Fruit fly (Drosophila melanogaster): Measurements from ENCODE around the gene comm3.

comm3 gene

DNA sequence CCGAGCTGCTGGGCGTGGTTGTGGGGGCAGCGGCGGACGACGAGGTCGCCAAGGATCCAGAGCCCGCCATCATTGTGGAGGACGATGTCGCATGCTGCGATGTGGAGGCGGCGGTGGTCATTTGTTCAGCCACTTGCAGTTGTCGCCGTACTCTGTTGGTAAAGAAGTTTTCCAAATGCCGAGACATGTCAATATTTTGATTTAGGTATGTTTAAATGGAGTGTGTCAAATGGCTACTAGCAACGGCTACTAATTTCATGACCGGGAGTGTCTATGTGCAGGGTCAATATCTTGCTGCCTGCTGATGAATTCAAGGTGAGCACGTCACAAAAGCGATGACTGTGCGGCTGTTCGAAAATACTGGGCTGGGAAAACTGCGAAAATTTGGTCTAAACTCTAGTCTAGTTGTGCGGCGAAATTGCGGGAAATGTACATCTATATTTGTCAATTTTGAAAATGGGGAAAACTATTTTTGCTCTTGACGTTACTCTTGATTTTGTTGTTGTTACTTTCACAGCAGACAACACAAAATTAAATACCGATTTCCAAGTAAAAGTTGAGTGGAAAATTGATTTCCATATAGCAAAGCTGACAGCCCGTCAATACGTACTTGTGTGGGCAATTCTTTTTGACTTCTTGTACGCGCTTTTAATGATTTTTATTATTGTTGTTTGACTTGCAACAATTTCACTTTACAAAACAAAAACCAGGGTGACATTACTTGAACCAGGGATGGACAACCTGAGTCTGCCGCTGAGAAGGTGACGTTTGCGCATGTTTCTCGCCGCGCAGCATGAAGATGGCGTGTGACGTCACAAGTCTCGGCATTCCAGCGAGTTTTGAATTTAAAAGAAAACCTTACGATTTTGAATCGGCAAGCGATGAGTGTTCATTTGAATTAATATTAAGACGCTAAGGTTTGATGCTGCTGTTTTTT is 59.8 kb downstream of the comm3 start, which contains the start of gene CG7656 (continued):
- TF ChIP-seq seq (GFP tag; IDR thresholded peaks at IDR 0.05) = peak; percentile 53; the same call in 1 of the 2 replicates
- TF ChIP-seq CG7372 (GFP tag; IDR thresholded peaks at IDR 0.05) = peak; percentile 68
- peak; percentile 79 for TF ChIP-seq ind (GFP tag; optimal IDR thresholded peaks at IDR 0.05)
- no peak for TF ChIP-seq hth (optimal IDR thresholded peaks at IDR 0.05)
- peak; percentile 60; the same call in 1 of the 2 replicates for TF ChIP-seq Ada2b (GFP tag; IDR thresholded peaks at IDR 0.05)
- peak; percentile 12; the same call in 1 of the 2 replicates for TF ChIP-seq Scr (GFP tag; IDR thresholded peaks at IDR 0.05; ENCODE audit: partially characterized antibody)
- TF ChIP-seq Max (GFP tag; optimal IDR thresholded peaks at IDR 0.05) = peak; percentile 43
- TF ChIP-seq CG11695 (GFP tag; IDR thresholded peaks at IDR 0.05) = peak; percentile 72; the same call in 2 of the 3 replicates
- TF ChIP-seq CG11093 (GFP tag; IDR thresholded peaks at IDR 0.05) = no peak
- TF ChIP-seq CG7357 (GFP tag; IDR thresholded peaks at IDR 0.05) = no peak
- TF ChIP-seq yki (optimal IDR thresholded peaks at IDR 0.05) = peak; percentile 10
- TF ChIP-seq ranshi (GFP tag; IDR thresholded peaks at IDR 0.05) = peak; percentile 61
- peak; percentile 47 for TF ChIP-seq CG9727 (GFP tag; optimal IDR thresholded peaks at IDR 0.05)
- TF ChIP-seq CG6765 (GFP tag; optimal IDR thresholded peaks at IDR 0.05) = no peak
- peak; percentile 44 for TF ChIP-seq caup (GFP tag; optimal IDR thresholded peaks at IDR 0.05; ENCODE audit: severe bottlenecking)
- peak; percentile 75 for TF ChIP-seq CG30403 (GFP tag; optimal IDR thresholded peaks at IDR 0.05)
- peak in 1 of 2 experiments; percentile 57 for TF ChIP-seq Trl (optimal IDR thresholded peaks at IDR 0.05)
- peak; percentile 93 for TF ChIP-seq Trl (GFP tag; optimal IDR thresholded peaks at IDR 0.05)
- no peak for TF ChIP-seq Nf-YC (tag; optimal IDR thresholded peaks at IDR 0.05)
- peak; percentile 20 for TF ChIP-seq CG13123 (GFP tag; optimal IDR thresholded peaks at IDR 0.05)
- TF ChIP-seq pan (optimal IDR thresholded peaks at IDR 0.05) = no peak
- TF ChIP-seq pan (GFP tag; optimal IDR thresholded peaks at IDR 0.05 in 1 of 2, IDR thresholded peaks at IDR 0.05 in 1 of 2) = peak in 1 of 2 experiments; percentile 71
- peak; percentile 75 for TF ChIP-seq CG32532 (GFP tag; IDR thresholded peaks at IDR 0.05)
- TF ChIP-seq prd (optimal IDR thresholded peaks at IDR 0.05) = no peak
- TF ChIP-seq prd (GFP tag; IDR thresholded peaks at IDR 0.05) = peak; percentile 82
- TF ChIP-seq CG9817 (tag; optimal IDR thresholded peaks at IDR 0.05) = peak; percentile 49
- TF ChIP-seq CG10654 (GFP tag; optimal IDR thresholded peaks at IDR 0.05) = peak; percentile 40
- TF ChIP-seq CG8765 (GFP tag; IDR thresholded peaks at IDR 0.05) = peak; percentile 23; the same call in 1 of the 2 replicates
- no peak for TF ChIP-seq Meics (GFP tag; optimal IDR thresholded peaks at IDR 0.05)
- no peak for TF ChIP-seq gcm (GFP tag; optimal IDR thresholded peaks at IDR 0.05)
- TF ChIP-seq CG14050 (GFP tag; IDR thresholded peaks at IDR 0.05) = peak; percentile 25; the same call in 2 of the 3 replicates
- no peak for TF ChIP-seq Kr (GFP tag; optimal IDR thresholded peaks at IDR 0.05)
- TF ChIP-seq CG9797 (GFP tag; optimal IDR thresholded peaks at IDR 0.05) = no peak
- TF ChIP-seq CG12391 (tag; optimal IDR thresholded peaks at IDR 0.05) = peak; percentile 46
- peak; percentile 46 for TF ChIP-seq slp2 (GFP tag; optimal IDR thresholded peaks at IDR 0.05)
- peak; percentile 64 for TF ChIP-seq Bdp1 (GFP tag; optimal IDR thresholded peaks at IDR 0.05)
- no peak for TF ChIP-seq CG2678 (tag; optimal IDR thresholded peaks at IDR 0.05)
- peak; percentile 89 for TF ChIP-seq CHES-1-like (GFP tag; optimal IDR thresholded peaks at IDR 0.05)
- peak; percentile 67 for TF ChIP-seq tx (GFP tag; optimal IDR thresholded peaks at IDR 0.05)
- peak; percentile 54; the same call in 1 of the 2 replicates for TF ChIP-seq aop (GFP tag; IDR thresholded peaks at IDR 0.05)
- TF ChIP-seq CG30020 (tag; optimal IDR thresholded peaks at IDR 0.05) = no peak
- TF ChIP-seq Oli (tag; optimal IDR thresholded peaks at IDR 0.05) = peak; percentile 1
- no peak for TF ChIP-seq HHEX (GFP tag; optimal IDR thresholded peaks at IDR 0.05)
- no peak for TF ChIP-seq trem (tag; optimal IDR thresholded peaks at IDR 0.05)
- no peak for TF ChIP-seq mld (GFP tag; IDR thresholded peaks at IDR 0.05; ENCODE audit: partially characterized antibody)
- peak; percentile 2 for TF ChIP-seq Bteb2 (GFP tag; optimal IDR thresholded peaks at IDR 0.05)
- no peak for TF ChIP-seq tio (GFP tag; optimal IDR thresholded peaks at IDR 0.05)
- no peak for TF ChIP-seq kni (GFP tag; optimal IDR thresholded peaks at IDR 0.05)
- peak; percentile 70 for TF ChIP-seq Atf3 (GFP tag; optimal IDR thresholded peaks at IDR 0.05)
- TF ChIP-seq Ssrp (tag; optimal IDR thresholded peaks at IDR 0.05) = no peak
